Worm (Caenorhabditis elegans): Measurements from ENCODE around the gene reps-1.

The reps-1 gene

ce11 chrV:18967479-18968056 is 22.7 kb downstream of the reps-1 start, which contains the start of gene Y39B6A.43 (continued):
- no peak for TF ChIP-seq rpc-1 (optimal IDR thresholded peaks at IDR 0.05)
- peak; percentile 4 for TF ChIP-seq rpc-1 (tag; optimal IDR thresholded peaks at IDR 0.05)
- peak; percentile 83 for TF ChIP-seq unc-130 (GFP tag; optimal IDR thresholded peaks at IDR 0.05)
- no peak for TF ChIP-seq ama-1 (optimal IDR thresholded peaks at IDR 0.05)
- peak in 1 of 2 experiments; percentile 53 for TF ChIP-seq ama-1 (GFP tag; optimal IDR thresholded peaks at IDR 0.05)
- peak; percentile 88 for TF ChIP-seq zfh-2 (GFP tag; conservative IDR thresholded peaks at IDR 0.05)
- TF ChIP-seq bed-2 (GFP tag; IDR thresholded peaks at IDR 0.05): peak; percentile 77
- peak; percentile 91 for TF ChIP-seq B0019.2 (GFP tag; conservative IDR thresholded peaks at IDR 0.05)
- peak; percentile 82 to 87 for TF ChIP-seq let-607 (tag; optimal IDR thresholded peaks at IDR 0.05)
- TF ChIP-seq ztf-3 (GFP tag; optimal IDR thresholded peaks at IDR 0.05): peak; percentile 87
- no peak for TF ChIP-seq sptf-2 (GFP tag; optimal IDR thresholded peaks at IDR 0.05)
- peak; percentile 58; the same call in 1 of the 2 replicates for TF ChIP-seq ceh-40 (GFP tag; IDR thresholded peaks at IDR 0.05)
- TF ChIP-seq let-526 (GFP tag; IDR thresholded peaks at IDR 0.05): peak; percentile 98
- TF ChIP-seq Y56A3A.18 (GFP tag; IDR thresholded peaks at IDR 0.05): peak; percentile 94
- TF ChIP-seq ceh-27 (GFP tag; optimal IDR thresholded peaks at IDR 0.05): peak; percentile 97
- peak; percentile 100 for TF ChIP-seq pha-4 (tag; optimal IDR thresholded peaks at IDR 0.05)
- peak; percentile 90 for TF ChIP-seq aptf-3 (GFP tag; IDR thresholded peaks at IDR 0.05)
- no peak for TF ChIP-seq mes-4 (tag; optimal IDR thresholded peaks at IDR 0.05)
- TF ChIP-seq dpl-1 (GFP tag; optimal IDR thresholded peaks at IDR 0.05): peak; percentile 97
- peak; percentile 86 for TF ChIP-seq F10E7.11 (tag; optimal IDR thresholded peaks at IDR 0.05)
- peak; percentile 94 for TF ChIP-seq ceh-91 (GFP tag; IDR thresholded peaks at IDR 0.05)
- TF ChIP-seq D2030.7 (GFP tag; IDR thresholded peaks at IDR 0.05): peak; percentile 99
- peak; percentile 97 for TF ChIP-seq lir-1 (GFP tag; conservative IDR thresholded peaks at IDR 0.05)
- TF ChIP-seq F57C9.4 (tag; optimal IDR thresholded peaks at IDR 0.05): peak; percentile 88
- TF ChIP-seq egrh-3 (GFP tag; IDR thresholded peaks at IDR 0.05): peak; percentile 63
- peak; percentile 91 for TF ChIP-seq F23B12.7 (tag; optimal IDR thresholded peaks at IDR 0.05; ENCODE audit: insufficient read depth)
- peak; percentile 49 for TF ChIP-seq dpff-1 (tag; optimal IDR thresholded peaks at IDR 0.05)
- TF ChIP-seq sdz-38 (tag; optimal IDR thresholded peaks at IDR 0.05): no peak
- TF ChIP-seq lin-40 (tag; optimal IDR thresholded peaks at IDR 0.05): peak; percentile 96
- 0 out of 2 replicates have a peak, but pooled peaks have one; percentile 78 for TF ChIP-seq bed-1 (GFP tag; IDR thresholded peaks at IDR 0.05)
- TF ChIP-seq lsy-27 (tag; optimal IDR thresholded peaks at IDR 0.05; ENCODE audit: borderline replicate concordance, insufficient read depth): peak; percentile 22
- TF ChIP-seq mcd-1 (GFP tag; IDR thresholded peaks at IDR 0.05): peak; percentile 100
- no peak for TF ChIP-seq hlh-12 (tag; optimal IDR thresholded peaks at IDR 0.05)
- peak; percentile 93 for TF ChIP-seq egl-18 (GFP tag; IDR thresholded peaks at IDR 0.05)
- TF ChIP-seq ztf-18 (tag; optimal IDR thresholded peaks at IDR 0.05): peak; percentile 90
- TF ChIP-seq athp-1 (tag; optimal IDR thresholded peaks at IDR 0.05): peak; percentile 99
- TF ChIP-seq lin-26 (GFP tag; IDR thresholded peaks at IDR 0.05): peak; percentile 85
- peak; percentile 49 for TF ChIP-seq B0261.1 (tag; optimal IDR thresholded peaks at IDR 0.05)
- TF ChIP-seq F55B11.4 (tag; optimal IDR thresholded peaks at IDR 0.05; ENCODE audit: borderline replicate concordance, insufficient read depth): no peak
- 0 out of 2 replicates have a peak, but pooled peaks have one; percentile 50 for TF ChIP-seq lag-1 (GFP tag; IDR thresholded peaks at IDR 0.05)
- no peak for TF ChIP-seq nhr-179 (tag; optimal IDR thresholded peaks at IDR 0.05)
- TF ChIP-seq Y53G8AR.9 (GFP tag; conservative IDR thresholded peaks at IDR 0.05): peak; percentile 99
- no peak for TF ChIP-seq mxl-1 (tag; optimal IDR thresholded peaks at IDR 0.05)
- TF ChIP-seq cebp-2 (GFP tag; IDR thresholded peaks at IDR 0.05): peak; percentile 90; the same call in 1 of the 2 replicates
- TF ChIP-seq ceh-79 (tag; optimal IDR thresholded peaks at IDR 0.05): peak; percentile 5
- peak; percentile 93 for TF ChIP-seq attf-6 (GFP tag; IDR thresholded peaks at IDR 0.05)
- TF ChIP-seq him-1 (tag; optimal IDR thresholded peaks at IDR 0.05): peak; percentile 71
- TF ChIP-seq gei-17 (GFP tag; optimal IDR thresholded peaks at IDR 0.05): peak; percentile 81
- peak; percentile 96 for TF ChIP-seq ZK185.1 (tag; optimal IDR thresholded peaks at IDR 0.05; ENCODE audit: poor library complexity, severe bottlenecking)

Measured in whole organism, young adult.